Worm (Caenorhabditis elegans) whole organism, L4/young adult: ENCODE results near the gene M02D8.2.
"Not testable (repeated sequence)": the region's sequence is repeated elsewhere in the genome, so short reads cannot be mapped to it uniquely, and the experiment has no call there.

ENCODE experiments used
- W03F9.2 ChIP-seq: fragments of 150-350 bp; optimal IDR thresholded peaks from 2 replicates; lab custom pipeline; 2014; ENCODE audit warnings: missing biosample characterization, missing genetic modification characterization
- dao-5 ChIP-seq: sonication (generic microtip); optimal IDR thresholded peaks from 2 replicates; lab custom pipeline; 2016; ENCODE audit warnings: missing genotype, missing genetic modification characterization, moderate library complexity, missing compliant biosample characterization
- him-1 ChIP-seq: sonication (generic microtip); optimal IDR thresholded peaks from 2 replicates; lab custom pipeline; 2016; ENCODE audit warnings: missing genotype, missing genetic modification reagents, missing genetic modification characterization, missing compliant biosample characterization

M02D8.2 gene

ce11 chrX:8719888-8720287 lies 19.6 kb upstream of the M02D8.2 start:
- TF ChIP-seq dao-5 (no peak), him-1 (tag; lab: Kevin White, UChicago) (no peak), W03F9.2 (no peak)

- TF ChIP-seq dao-5, result no peak
- no peak for TF ChIP-seq him-1 (tag; lab: Kevin White, UChicago)
- no peak for TF ChIP-seq W03F9.2
Observed at ce11 chrX:8720658-8721057, 18.8 kb upstream of the M02D8.2 start, which contains the start of gene F53A9.9. TSS of gene F53A9.9 (minus strand) at chrX:8720758.

ce11 chrX:8721273-8721672 lies 18.2 kb upstream of the M02D8.2 start:
- TF ChIP-seq dao-5, result no peak
- TF ChIP-seq W03F9.2, result no peak
- TF ChIP-seq him-1 (tag; lab: Kevin White, UChicago), result no peak

DNA sequence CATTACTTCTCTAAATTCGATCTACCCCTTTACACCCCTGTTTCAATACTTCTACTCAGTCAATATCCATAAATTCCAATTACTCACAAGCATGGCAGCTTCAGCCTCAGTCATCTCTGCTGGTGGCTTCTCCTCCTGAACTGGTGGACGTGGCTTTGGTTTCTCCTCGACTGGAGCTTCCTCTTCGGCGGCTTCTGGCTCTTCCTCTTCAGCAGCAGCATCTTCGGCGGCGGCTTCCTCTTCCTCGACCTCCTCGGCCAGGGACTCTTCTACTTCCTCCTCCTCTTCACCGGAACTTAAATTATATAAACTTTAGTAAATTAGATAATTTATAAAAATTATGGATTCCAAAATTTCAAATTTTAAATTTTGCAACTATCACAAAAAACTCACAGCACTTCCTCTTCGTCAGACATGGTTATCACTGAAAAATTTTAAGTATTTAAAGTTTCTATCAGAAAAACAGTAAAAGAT lies 16.3 kb upstream of the M02D8.2 start, which contains the start of gene tnt-2:
tnt-2 (minus strand) TSS at position 424 of the 474 bp plus-strand sequence.
- TF ChIP-seq dao-5 (no peak), him-1 (tag; lab: Kevin White, UChicago) (no peak), W03F9.2 (no peak)

DNA sequence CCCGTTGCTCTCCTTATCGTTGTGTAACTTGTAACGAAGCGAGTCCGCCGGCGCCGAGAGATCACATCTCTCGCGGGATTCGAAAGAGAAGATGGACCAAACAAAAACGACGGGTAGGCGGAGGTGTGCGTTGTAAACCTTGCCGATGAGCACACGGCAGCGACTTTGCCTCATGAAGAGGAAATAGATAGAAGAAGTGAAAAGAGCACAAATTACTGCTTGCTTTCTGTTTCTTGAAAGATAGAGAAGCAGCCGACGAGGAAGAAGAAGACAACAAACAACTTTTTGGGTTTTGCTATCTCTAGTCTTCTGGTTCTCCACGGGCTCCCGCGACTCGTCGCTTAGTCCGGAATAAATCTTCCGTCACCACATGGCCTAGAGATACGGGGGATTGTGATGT lies 15.6 kb upstream of the M02D8.2 start:
- TF ChIP-seq dao-5 (no peak), W03F9.2 (no peak), him-1 (tag; lab: Kevin White, UChicago) (no peak)

ce11 chrX:8727306-8727705 lies 12.2 kb upstream of the M02D8.2 start, which contains the start of gene EGAP4.1:
TSS of gene EGAP4.1 (minus strand) at chrX:8727406.
- TF ChIP-seq dao-5 (no peak), him-1 (tag; lab: Kevin White, UChicago) (no peak), W03F9.2 (no peak)

- not testable (repeated sequence) for TF ChIP-seq W03F9.2; him-1 (tag; lab: Kevin White, UChicago); dao-5
Observed at ce11 chrX:8731822-8732221, 7.7 kb upstream of the M02D8.2 start, which contains the start of gene M02D8.6. TSS of gene M02D8.6 (minus strand) at chrX:8731922.

ce11 chrX:8736965-8737464 lies 2.5 kb upstream of the M02D8.2 start, which contains the start of gene M02D8.3:
TSS of gene M02D8.3 (minus strand) at chrX:8737015.
- peak; percentile 68 for TF ChIP-seq W03F9.2
- TF ChIP-seq him-1 (tag; lab: Kevin White, UChicago), result no peak

ce11 chrX:8737801-8738200 lies 1.7 kb upstream of the M02D8.2 start:
- no peak for TF ChIP-seq W03F9.2
- TF ChIP-seq dao-5, result no peak
- TF ChIP-seq him-1 (tag; lab: Kevin White, UChicago), result no peak

DNA sequence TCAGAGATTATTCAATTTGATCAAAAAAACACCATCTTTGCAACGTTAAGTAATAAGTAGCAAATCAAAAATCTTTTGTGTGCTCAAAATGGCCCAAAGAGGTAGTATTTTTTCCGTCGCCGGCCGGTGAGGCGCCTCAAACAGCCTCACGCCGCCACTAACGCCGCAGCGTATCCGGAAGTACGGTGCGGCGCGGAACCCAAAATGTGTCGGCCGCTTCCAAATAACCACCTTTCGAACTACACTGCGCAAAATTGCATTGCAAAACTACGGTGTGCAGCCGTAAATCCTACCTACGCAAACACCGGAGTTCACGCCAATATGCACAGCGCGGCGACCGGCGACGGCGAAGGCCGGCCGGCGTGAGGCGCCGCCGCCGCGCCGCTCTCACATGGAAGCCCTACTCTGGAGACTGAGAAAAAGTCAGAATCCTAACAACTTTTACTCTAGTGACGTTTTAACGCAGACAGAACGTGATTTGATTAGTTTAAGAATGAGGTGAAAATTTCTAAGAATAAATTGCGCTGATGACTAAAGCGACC lies 2.2 kb downstream of the M02D8.2 start:
- TF ChIP-seq him-1 (tag; lab: Kevin White, UChicago) (no peak), dao-5 (no peak)

ce11 chrX:8742896-8743295 lies 3.4 kb downstream of the M02D8.2 start, which contains the start of gene M02D8.7:
TSS of gene M02D8.7 (minus strand) at chrX:8742996.
- no peak for TF ChIP-seq him-1 (tag; lab: Kevin White, UChicago)
- no peak for TF ChIP-seq W03F9.2
- TF ChIP-seq dao-5, result no peak

ce11 chrX:8744192-8744985 lies 4.9 kb downstream of the M02D8.2 start:
- TF ChIP-seq him-1 (tag; lab: Kevin White, UChicago), result no peak
- TF ChIP-seq W03F9.2, result no peak
- no peak for TF ChIP-seq dao-5

DNA sequence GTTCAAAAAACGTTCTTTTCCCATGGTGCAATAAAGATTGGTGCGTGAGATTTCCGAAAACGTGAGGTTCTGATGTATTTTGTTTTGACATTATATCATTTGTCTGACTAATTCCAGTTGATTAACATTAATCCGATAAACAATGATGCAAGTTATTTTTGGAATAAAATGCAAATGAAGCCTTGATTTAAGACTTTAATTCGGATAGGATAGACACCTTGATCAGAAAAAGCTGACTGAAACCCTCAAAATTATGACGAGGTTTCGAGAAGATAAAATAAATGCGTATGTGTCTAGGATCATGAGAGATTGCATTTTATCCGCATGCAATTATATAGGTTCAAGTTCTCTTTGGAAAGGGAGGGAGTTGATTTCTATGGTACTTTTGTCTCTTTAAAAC lies 6.1 kb downstream of the M02D8.2 start:
- no peak for TF ChIP-seq dao-5
- no peak for TF ChIP-seq him-1 (tag; lab: Kevin White, UChicago)
- TF ChIP-seq W03F9.2, result no peak

ce11 chrX:8750209-8750608 lies 10.7 kb downstream of the M02D8.2 start:
- TF ChIP-seq him-1 (tag; lab: Kevin White, UChicago) (no peak), W03F9.2 (no peak), dao-5 (no peak)

DNA sequence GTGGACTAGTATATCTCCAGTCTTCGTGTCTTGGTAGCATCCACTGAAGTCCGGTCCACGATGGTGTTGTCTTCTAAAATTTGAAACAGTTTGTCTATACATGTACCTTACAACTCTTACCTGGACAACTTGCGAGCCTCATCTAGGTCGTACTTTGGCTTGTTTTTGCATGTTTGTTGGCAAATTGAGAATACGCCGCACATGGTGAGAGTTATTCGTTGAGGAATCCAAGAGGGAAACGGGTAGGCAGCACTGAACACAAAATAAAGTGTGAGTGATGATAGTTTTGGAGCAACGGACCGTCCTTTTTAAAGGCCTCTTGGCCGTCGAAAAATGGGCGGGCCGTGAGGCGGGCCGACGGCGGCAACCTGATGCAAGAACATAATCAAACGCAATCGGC lies 11.2 kb downstream of the M02D8.2 start, which contains the start of gene asns-2:
asns-2 (minus strand) TSS at position 282 of the 400 bp plus-strand sequence.
- no peak for TF ChIP-seq him-1 (tag; lab: Kevin White, UChicago)
- TF ChIP-seq dao-5, result no peak
- TF ChIP-seq W03F9.2, result no peak
